Worm (Caenorhabditis elegans) whole organism, L4 larva: ENCODE results near the gene Y38E10A.8.

Experiments used
- F49E8.2 ChIP-seq: sonication (generic microtip); optimal IDR thresholded peaks from 2 replicates; lab custom pipeline; 2016; ENCODE audit warnings: missing compliant biosample characterization, mild to moderate bottlenecking, missing genetic modification characterization, borderline replicate concordance
- T26A8.4 ChIP-seq: fragments of 200-800 bp; sonication (Bioruptor generic); IDR thresholded peaks from 2 replicates; pipeline ENCODE4 v1.3.6; 2022; ENCODE audit warnings: missing genetic modification characterization, missing compliant biosample characterization
- Y5F2A.4 ChIP-seq: fragments of 200-800 bp; sonication (Bioruptor generic); optimal IDR thresholded peaks from 2 replicates; lab custom pipeline; 2018; ENCODE audit warnings: mild to moderate bottlenecking, missing genetic modification characterization, missing compliant biosample characterization
- aha-1 ChIP-seq: fragments of 150-350 bp; peaks from one replicate; lab custom pipeline; 2014; ENCODE audit warnings: missing biosample characterization, missing genetic modification characterization
- ceh-20 ChIP-seq: fragments of 200-800 bp; sonication (Bioruptor generic); IDR thresholded peaks from 2 replicates; pipeline ENCODE4 v1.3.6; 2022; ENCODE audit warnings: missing genetic modification reagents, missing genetic modification characterization, missing compliant biosample characterization
- ces-1 ChIP-seq: fragments of 150-350 bp; sonication (generic microtip); optimal IDR thresholded peaks from 4 replicates; lab custom pipeline; 2014; ENCODE audit warnings: missing biosample characterization, missing genetic modification reagents, missing genetic modification characterization
- ctbp-1 ChIP-seq: fragments of 200-800 bp; sonication (Bioruptor generic); IDR thresholded peaks from 2 replicates; pipeline ENCODE4 v1.3.6; 2022; ENCODE audit warnings: missing genetic modification reagents, missing genetic modification characterization, missing compliant biosample characterization
- daf-12 ChIP-seq: fragments of 150-350 bp; optimal IDR thresholded peaks from 2 replicates; lab custom pipeline; 2014; ENCODE audit warnings: missing biosample characterization, missing genetic modification reagents, missing genetic modification characterization
- daf-8 ChIP-seq: fragments of 200-800 bp; sonication (Bioruptor generic); IDR thresholded peaks from 2 replicates; pipeline ENCODE4 v1.3.6; 2022; ENCODE audit warnings: missing genetic modification characterization, missing compliant biosample characterization
- dmd-6 ChIP-seq: fragments of 200-800 bp; sonication (Bioruptor generic); IDR thresholded peaks from 2 replicates; pipeline ENCODE4 v1.3.6; 2022; ENCODE audit warnings: missing genetic modification reagents, missing genetic modification characterization, missing compliant biosample characterization
- dpl-1 ChIP-seq: fragments of 150-350 bp; optimal IDR thresholded peaks from 2 replicates; lab custom pipeline; 2014; ENCODE audit warnings: missing biosample characterization, missing genetic modification reagents, missing genetic modification characterization
- egl-27 ChIP-seq: sonication (generic microtip); optimal IDR thresholded peaks from 3 replicates; lab custom pipeline; 2017; ENCODE audit warnings: missing biosample characterization, missing genetic modification reagents, missing genetic modification characterization
- egl-43 ChIP-seq: fragments of 200-800 bp; sonication (Bioruptor generic); IDR thresholded peaks from 2 replicates; pipeline ENCODE4 v1.3.6; 2022; ENCODE audit warnings: missing genetic modification reagents, missing genetic modification characterization, missing compliant biosample characterization
- fkh-10 ChIP-seq: fragments of 150-350 bp; optimal IDR thresholded peaks from 2 replicates; lab custom pipeline; 2014; ENCODE audit warnings: missing biosample characterization, missing genetic modification reagents, missing genetic modification characterization
- fos-1 ChIP-seq: fragments of 150-350 bp; optimal IDR thresholded peaks from 2 replicates; lab custom pipeline; 2014; ENCODE audit warnings: missing biosample characterization, missing genetic modification characterization
- hif-1 ChIP-seq, 2 experiments: sonication (generic microtip); optimal IDR thresholded peaks; 2 replicates each; lab custom pipeline; 2016 to 2017; ENCODE audit warnings: missing compliant biosample characterization in 2 of 2, missing genetic modification characterization in 2 of 2, missing genetic modification reagents in 2 of 2, missing genotype in 2 of 2, mild to moderate bottlenecking in 1 of 2
- hlh-11 ChIP-seq: fragments of 200-800 bp; sonication (Bioruptor generic); optimal IDR thresholded peaks from 2 replicates; lab custom pipeline; 2018; ENCODE audit warnings: mild to moderate bottlenecking, missing genetic modification characterization, missing compliant biosample characterization
- hlh-30 ChIP-seq: sonication (generic microtip); optimal IDR thresholded peaks from 2 replicates; lab custom pipeline; 2017; ENCODE audit warnings: antibody characterized with exemption, mild to moderate bottlenecking, missing genetic modification characterization, missing compliant biosample characterization; ENCODE audit not compliant: insufficient read depth
- hmg-1.1 ChIP-seq: fragments of 200-800 bp; sonication (Bioruptor generic); IDR thresholded peaks from 2 replicates; pipeline ENCODE4 v1.3.6; 2022; ENCODE audit warnings: missing genetic modification reagents, missing genetic modification characterization, missing compliant biosample characterization
- lin-1 ChIP-seq: fragments of 200-800 bp; sonication (Bioruptor generic); IDR thresholded peaks from 2 replicates; pipeline ENCODE4 v1.3.6; 2022; ENCODE audit warnings: missing genetic modification reagents, missing genetic modification characterization, missing compliant biosample characterization
- lin-13 ChIP-seq: fragments of 150-350 bp; optimal IDR thresholded peaks from 2 replicates; lab custom pipeline; 2014; ENCODE audit warnings: missing biosample characterization, missing genetic modification reagents, missing genetic modification characterization
- lin-29 ChIP-seq: fragments of 200-800 bp; sonication (Bioruptor generic); IDR thresholded peaks from 2 replicates; pipeline ENCODE4 v1.3.6; 2022; ENCODE audit warnings: missing genetic modification reagents, missing genetic modification characterization, missing compliant biosample characterization
- mdl-1 ChIP-seq, 2 experiments: fragments of 150-350 bp in 1 of 2; sonication (generic microtip) in 1 of 2; optimal IDR thresholded peaks; 2 replicates each; lab custom pipeline; 2014 to 2017; ENCODE audit warnings: missing biosample characterization in 2 of 2, missing genetic modification characterization in 2 of 2
- nhr-10 ChIP-seq: fragments of 150-350 bp; optimal IDR thresholded peaks from 2 replicates; lab custom pipeline; 2014; ENCODE audit warnings: missing biosample characterization, missing genetic modification characterization
- nhr-102 ChIP-seq: sonication (generic microtip); optimal IDR thresholded peaks from 2 replicates; lab custom pipeline; 2016; ENCODE audit warnings: mild to moderate bottlenecking, missing genetic modification characterization, moderate library complexity, missing compliant biosample characterization
- nhr-28 ChIP-seq: fragments of 150-350 bp; optimal IDR thresholded peaks from 2 replicates; lab custom pipeline; 2014; ENCODE audit warnings: missing biosample characterization, missing genetic modification characterization
- nhr-42 ChIP-seq: fragments of 200-800 bp; sonication (Bioruptor generic); IDR thresholded peaks from 2 replicates; pipeline ENCODE4 v1.3.6; 2022; ENCODE audit warnings: missing genetic modification characterization, missing compliant biosample characterization
- nhr-76 ChIP-seq: fragments of 150-350 bp; optimal IDR thresholded peaks from 2 replicates; lab custom pipeline; 2014; ENCODE audit warnings: missing biosample characterization, missing genetic modification characterization
- pha-4 ChIP-seq, 2 experiments: fragments of 150-350 bp in 1 of 2; fragments of 200-800 bp in 1 of 2; sonication (Bioruptor generic) in 1 of 2; IDR thresholded peaks in 1 of 2; optimal IDR thresholded peaks in 1 of 2; 2 replicates each; pipeline versions ENCODE4 v1.3.6 to Lab custom; 2014 to 2022; ENCODE audit warnings: missing genetic modification characterization in 2 of 2, missing genetic modification reagents in 2 of 2, missing biosample characterization in 1 of 2, missing compliant biosample characterization in 1 of 2
- php-3 ChIP-seq: fragments of 200-800 bp; sonication (Bioruptor generic); IDR thresholded peaks from 2 replicates; pipeline ENCODE4 v1.3.6; 2022; ENCODE audit warnings: missing genetic modification reagents, missing genetic modification characterization, missing compliant biosample characterization
- rbr-2 ChIP-seq: sonication (generic microtip); optimal IDR thresholded peaks from 2 replicates; lab custom pipeline; 2016; ENCODE audit warnings: missing genotype, missing genetic modification characterization, missing compliant biosample characterization
- skn-1 ChIP-seq: fragments of 150-350 bp; optimal IDR thresholded peaks from 2 replicates; lab custom pipeline; 2014; ENCODE audit warnings: missing biosample characterization, missing genetic modification characterization
- spr-1 ChIP-seq: sonication (generic microtip); optimal IDR thresholded peaks from 2 replicates; lab custom pipeline; 2016; ENCODE audit warnings: mild to moderate bottlenecking, missing genetic modification characterization, missing compliant biosample characterization
- unc-62 ChIP-seq, 3 experiments: fragments of 150-350 bp in 1 of 3; sonication (generic microtip); optimal IDR thresholded peaks in 2 of 3; peaks in 1 of 3; 1 replicate in 1 of 3; 2 replicates in 2 of 3; lab custom pipeline; 2014 to 2017; ENCODE audit warnings: missing biosample characterization in 3 of 3, missing genetic modification characterization in 3 of 3, missing genetic modification reagents in 3 of 3, missing genotype in 1 of 3
- vab-7 ChIP-seq: fragments of 200-800 bp; sonication (Bioruptor generic); IDR thresholded peaks from 2 replicates; pipeline ENCODE4 v1.3.6; 2022; ENCODE audit warnings: missing genetic modification reagents, missing genetic modification characterization, missing compliant biosample characterization
- zip-11 ChIP-seq: fragments of 200-800 bp; sonication (Bioruptor generic); IDR thresholded peaks from 2 replicates; pipeline ENCODE4 v1.3.6; 2022; ENCODE audit warnings: missing genetic modification characterization, missing compliant biosample characterization

Y38E10A.8 gene

ce11 chrII:12619288-12619687 lies 12.3 kb downstream of the Y38E10A.8 start, which contains the start of gene nspe-2:
TSS of gene nspe-2 (minus strand) at chrII:12619388.
- TF ChIP-seq php-3 (GFP tag; lab: Robert Waterston, UW), result no peak
- no peak for TF ChIP-seq lin-1 (GFP tag; lab: Robert Waterston, UW)
- TF ChIP-seq nhr-42 (GFP tag; lab: Robert Waterston, UW), result no peak
- TF ChIP-seq ces-1 (GFP tag; lab: Kevin White, UChicago), result no peak
- no peak for TF ChIP-seq egl-43 (GFP tag; lab: Robert Waterston, UW)
- TF ChIP-seq F49E8.2 (tag; lab: Kevin White, UChicago), result no peak
- TF ChIP-seq unc-62 (GFP tag; optimal IDR thresholded peaks at IDR 0.05 in 1 of 2; lab: Kevin White, UChicago), result peak in 1 of 2 experiments; percentile 46
- TF ChIP-seq unc-62 (tag; optimal IDR thresholded peaks at IDR 0.05; lab: Kevin White, UChicago), result no peak

- TF ChIP-seq fkh-10 (GFP tag; lab: Kevin White, UChicago) (no peak), Y5F2A.4 (no peak), zip-11 (GFP tag; lab: Robert Waterston, UW) (no peak), daf-8 (GFP tag; lab: Robert Waterston, UW) (no peak)
- TF ChIP-seq, all 104 proteins: peak for 0
Observed at ce11 chrII:12620764-12621163, 13.8 kb downstream of the Y38E10A.8 start, which contains the start of gene nspe-1. TSS of gene nspe-1 (minus strand) at chrII:12620864.

- TF ChIP-seq dmd-6 (GFP tag; lab: Robert Waterston, UW), result peak; percentile 40; the same call in 1 of the 2 replicates
- no peak for TF ChIP-seq ctbp-1 (GFP tag; lab: Robert Waterston, UW)
- TF ChIP-seq hlh-11 (tag; lab: Kevin White, UChicago), result peak; percentile 47
- peak in 1 of 2 experiments; percentile 76 for TF ChIP-seq unc-62 (GFP tag; optimal IDR thresholded peaks at IDR 0.05 in 1 of 2; lab: Kevin White, UChicago)
- TF ChIP-seq unc-62 (tag; optimal IDR thresholded peaks at IDR 0.05; lab: Kevin White, UChicago), result no peak
- no peak for TF ChIP-seq lin-29
- TF ChIP-seq nhr-102 (tag; lab: Kevin White, UChicago), result no peak
- TF ChIP-seq egl-27, result no peak
- peak; percentile 75 for TF ChIP-seq ceh-20 (GFP tag; lab: Robert Waterston, UW)
- no peak for TF ChIP-seq fos-1
- peak in 1 of 2 experiments; percentile 71 for TF ChIP-seq hif-1 (tag; optimal IDR thresholded peaks at IDR 0.05; lab: Kevin White, UChicago)
- TF ChIP-seq aha-1, result peak; percentile 95
- peak; percentile 79 for TF ChIP-seq nhr-28 (tag; lab: Kevin White, UChicago)
- no peak for TF ChIP-seq spr-1 (tag; lab: Kevin White, UChicago)
- no peak for TF ChIP-seq daf-12 (tag; lab: Kevin White, UChicago)
- no peak for TF ChIP-seq T26A8.4 (GFP tag; lab: Robert Waterston, UW)
- TF ChIP-seq mdl-1 (tag; optimal IDR thresholded peaks at IDR 0.05; lab: Kevin White, UChicago), result peak in 1 of 2 experiments; percentile 68
- peak; percentile 43 for TF ChIP-seq hlh-30
Observed at ce11 chrII:12621908-12622566, 15.0 kb downstream of the Y38E10A.8 start, which contains the start of gene nspe-8. TSS of gene nspe-8 (minus strand) at chrII:12621958.

ce11 chrII:12622843-12623242 lies 15.8 kb downstream of the Y38E10A.8 start:
- TF ChIP-seq skn-1 (tag; lab: Kevin White, UChicago) (no peak), lin-13 (no peak), rbr-2 (tag; lab: Kevin White, UChicago) (no peak), spr-1 (tag; lab: Kevin White, UChicago) (no peak), hmg-1.1 (GFP tag; lab: Robert Waterston, UW) (no peak), hif-1 (tag; optimal IDR thresholded peaks at IDR 0.05; lab: Kevin White, UChicago) (peak in 1 of 2 experiments; percentile 11), nhr-10 (tag; lab: Kevin White, UChicago) (no peak), dmd-6 (GFP tag; lab: Robert Waterston, UW) (peak; percentile 21; the same call in 1 of the 2 replicates), ceh-20 (GFP tag; lab: Robert Waterston, UW) (peak; percentile 55; the same call in 1 of the 2 replicates), pha-4 (GFP tag; IDR thresholded peaks at IDR 0.05; lab: Robert Waterston, UW) (no peak), pha-4 (tag; optimal IDR thresholded peaks at IDR 0.05; lab: Kevin White, UChicago) (no peak), dpl-1 (GFP tag; lab: Kevin White, UChicago) (no peak), nhr-76 (no peak), vab-7 (GFP tag; lab: Robert Waterston, UW) (no peak)
